Fruit fly (Drosophila melanogaster) whole organism, embryonic: Measurements from ENCODE around the gene CG33934.

Experiments used
- Aef1 ChIP-seq: fragments of 200-800 bp; sonication (Bioruptor generic); IDR thresholded peaks from 3 replicates; pipeline ENCODE4 v1.3.6; 2022; ENCODE audit warnings: missing biosample characterization, missing genetic modification characterization
- Atf6 ChIP-seq: fragments of 200-800 bp; sonication (Bioruptor generic); IDR thresholded peaks from 2 replicates; pipeline ENCODE4 v1.3.6; 2022; ENCODE audit warnings: missing biosample characterization, missing genetic modification characterization
- B-H1 ChIP-seq: fragments of 200-800 bp; sonication (Bioruptor generic); IDR thresholded peaks from 3 replicates; pipeline ENCODE4 v1.3.6; 2022; ENCODE audit warnings: missing biosample characterization, missing genetic modification characterization
- B-H2 ChIP-seq: fragments of 200-800 bp; sonication (Bioruptor generic); optimal IDR thresholded peaks from 2 replicates; lab custom pipeline; 2018; ENCODE audit warnings: missing biosample characterization, mild to moderate bottlenecking, missing genetic modification characterization
- Bdp1 ChIP-seq: fragments of 200-800 bp; sonication (Bioruptor generic); optimal IDR thresholded peaks from 3 replicates; lab custom pipeline; 2016; ENCODE audit warnings: missing biosample characterization, missing genetic modification characterization
- C15 ChIP-seq: fragments of 200-800 bp; sonication (Bioruptor generic); IDR thresholded peaks from 3 replicates; pipeline ENCODE4 v1.3.6; 2022; ENCODE audit warnings: missing biosample characterization, missing genetic modification characterization
- CG1024 ChIP-seq: fragments of 200-800 bp; sonication (Bioruptor generic); IDR thresholded peaks from 2 replicates; pipeline ENCODE4 v1.3.6; 2022; ENCODE audit warnings: missing biosample characterization, missing genetic modification characterization
- CG10543 ChIP-seq: fragments of 200-800 bp; sonication (Bioruptor generic); optimal IDR thresholded peaks from 3 replicates; lab custom pipeline; 2017; ENCODE audit warnings: missing biosample characterization, mild to moderate bottlenecking, missing genetic modification characterization, moderate library complexity
- CG10654 ChIP-seq: fragments of 200-800 bp; sonication (Bioruptor generic); optimal IDR thresholded peaks from 2 replicates; lab custom pipeline; 2016; ENCODE audit warnings: missing biosample characterization, missing genetic modification characterization
- CG11560 ChIP-seq: fragments of 200-800 bp; sonication (Bioruptor generic); IDR thresholded peaks from 3 replicates; pipeline ENCODE4 v1.3.6; 2022; ENCODE audit warnings: missing biosample characterization, missing genetic modification characterization
- CG12744 ChIP-seq: fragments of 200-800 bp; sonication (Bioruptor generic); optimal IDR thresholded peaks from 2 replicates; lab custom pipeline; 2016; ENCODE audit warnings: missing biosample characterization, missing genetic modification characterization
- CG15011 ChIP-seq: fragments of 200-800 bp; sonication (Bioruptor generic); optimal IDR thresholded peaks from 3 replicates; lab custom pipeline; 2018; ENCODE audit warnings: missing biosample characterization, mild to moderate bottlenecking, missing genetic modification characterization
- CG15514 ChIP-seq: fragments of 200-800 bp; sonication (Bioruptor generic); optimal IDR thresholded peaks from 3 replicates; lab custom pipeline; 2017; ENCODE audit warnings: missing biosample characterization, missing genetic modification characterization, mild to moderate bottlenecking, moderate library complexity, missing genetic modification reagents
- CG16779 ChIP-seq: fragments of 200-800 bp; sonication (Bioruptor generic); IDR thresholded peaks from 2 replicates; pipeline ENCODE4 v1.3.6; 2022; ENCODE audit warnings: missing biosample characterization, missing genetic modification characterization
- CG17568 ChIP-seq: fragments of 200-800 bp; sonication (Bioruptor generic); optimal IDR thresholded peaks from 2 replicates; lab custom pipeline; 2018; ENCODE audit warnings: missing biosample characterization, mild to moderate bottlenecking, missing genetic modification characterization, moderate library complexity
- CG32772 ChIP-seq: fragments of 200-800 bp; sonication (Bioruptor generic); IDR thresholded peaks from 2 replicates; pipeline ENCODE4 v1.3.6; 2022; ENCODE audit warnings: missing biosample characterization, missing genetic modification characterization
- CG4282 ChIP-seq: fragments of 200-800 bp; sonication (Bioruptor generic); optimal IDR thresholded peaks from 2 replicates; lab custom pipeline; 2016; ENCODE audit warnings: missing biosample characterization, missing genetic modification characterization
- CG5245 ChIP-seq: fragments of 200-800 bp; sonication (Bioruptor generic); optimal IDR thresholded peaks from 3 replicates; lab custom pipeline; 2016; ENCODE audit warnings: missing biosample characterization, missing genetic modification characterization
- CG6175 ChIP-seq: fragments of 200-800 bp; sonication (Bioruptor generic); IDR thresholded peaks from 3 replicates; pipeline ENCODE4 v1.3.6; 2022; ENCODE audit warnings: missing biosample characterization, missing genetic modification characterization
- CG7372 ChIP-seq: fragments of 200-800 bp; sonication (Bioruptor generic); IDR thresholded peaks from 2 replicates; pipeline ENCODE4 v1.3.6; 2022; ENCODE audit warnings: missing biosample characterization, missing genetic modification characterization
- CG7839 ChIP-seq: fragments of 200-800 bp; sonication (Bioruptor generic); optimal IDR thresholded peaks from 3 replicates; lab custom pipeline; 2018; ENCODE audit warnings: missing biosample characterization, mild to moderate bottlenecking, missing genetic modification characterization, moderate library complexity
- CG8388 ChIP-seq: fragments of 200-800 bp; sonication (Bioruptor generic); optimal IDR thresholded peaks from 2 replicates; lab custom pipeline; 2019; ENCODE audit warnings: missing biosample characterization, mild to moderate bottlenecking, missing genetic modification characterization, moderate library complexity
- Deaf1 ChIP-seq: fragments of 200-800 bp; optimal IDR thresholded peaks from 3 replicates; lab custom pipeline; 2019; ENCODE audit warnings: missing biosample characterization, mild to moderate bottlenecking, missing genetic modification characterization, moderate library complexity
- Ets97D ChIP-seq: fragments of 200-800 bp; sonication (Bioruptor generic); optimal IDR thresholded peaks from 3 replicates; lab custom pipeline; 2016; ENCODE audit warnings: missing biosample characterization, missing genetic modification characterization
- MBD-R2 ChIP-seq: fragments of 200-800 bp; sonication (Bioruptor generic); IDR thresholded peaks from 2 replicates; pipeline ENCODE4 v1.3.6; 2022; ENCODE audit warnings: missing biosample characterization, missing genetic modification characterization
- Mad ChIP-seq: fragments of 200-800 bp; sonication (Bioruptor generic); optimal IDR thresholded peaks from 2 replicates; lab custom pipeline; 2016; ENCODE audit warnings: missing biosample characterization, missing genetic modification characterization
- Nf-YB ChIP-seq: fragments of 200-800 bp; sonication (Bioruptor generic); optimal IDR thresholded peaks from 3 replicates; lab custom pipeline; 2019; ENCODE audit warnings: missing biosample characterization, mild to moderate bottlenecking, missing genetic modification characterization, moderate library complexity
- Rfx ChIP-seq: fragments of 200-800 bp; sonication (Bioruptor generic); IDR thresholded peaks from 2 replicates; pipeline ENCODE4 v1.3.6; 2022; ENCODE audit warnings: missing biosample characterization, missing genetic modification characterization
- Rx ChIP-seq: fragments of 200-800 bp; sonication (Bioruptor generic); IDR thresholded peaks from 2 replicates; pipeline ENCODE4 v1.3.6; 2022; ENCODE audit warnings: missing biosample characterization, missing genetic modification characterization
- Side ChIP-seq: fragments of 200-800 bp; sonication (Bioruptor generic); optimal IDR thresholded peaks from 2 replicates; lab custom pipeline; 2016; ENCODE audit warnings: missing biosample characterization, missing genetic modification characterization
- Sry-δ ChIP-seq: fragments of 200-800 bp; sonication (Bioruptor generic); optimal IDR thresholded peaks from 2 replicates; lab custom pipeline; 2016; ENCODE audit warnings: missing biosample characterization, missing genetic modification characterization
- Usf ChIP-seq: fragments of 200-800 bp; sonication (Bioruptor generic); optimal IDR thresholded peaks from 2 replicates; lab custom pipeline; 2017; ENCODE audit warnings: missing genotype, missing biosample characterization, missing genetic modification characterization
- Xbp1 ChIP-seq: fragments of 200-800 bp; sonication (Bioruptor generic); optimal IDR thresholded peaks from 3 replicates; lab custom pipeline; 2016; ENCODE audit warnings: missing biosample characterization, mild to moderate bottlenecking, missing genetic modification characterization
- ara ChIP-seq: fragments of 200-800 bp; sonication (Bioruptor generic); IDR thresholded peaks from 2 replicates; pipeline ENCODE4 v1.3.6; 2022; ENCODE audit warnings: missing biosample characterization, missing genetic modification characterization
- dan ChIP-seq: fragments of 200-800 bp; sonication (Bioruptor generic); IDR thresholded peaks from 2 replicates; pipeline ENCODE4 v1.3.6; 2022; ENCODE audit warnings: missing biosample characterization, missing genetic modification characterization
- dmrt11E ChIP-seq: fragments of 200-800 bp; sonication (Bioruptor generic); optimal IDR thresholded peaks from 3 replicates; lab custom pipeline; 2018; ENCODE audit warnings: missing biosample characterization, mild to moderate bottlenecking, missing genetic modification characterization, moderate library complexity
- eyg ChIP-seq: fragments of 200-800 bp; sonication (Bioruptor generic); optimal IDR thresholded peaks from 3 replicates; lab custom pipeline; 2016; ENCODE audit warnings: missing biosample characterization, missing genetic modification characterization
- knrl ChIP-seq: fragments of 200-800 bp; sonication (Bioruptor generic); IDR thresholded peaks from 3 replicates; pipeline ENCODE4 v1.3.6; 2022; ENCODE audit warnings: missing biosample characterization, missing genetic modification characterization; ENCODE audit not compliant: partially characterized antibody
- lilli ChIP-seq: fragments of 200-800 bp; sonication (Bioruptor generic); optimal IDR thresholded peaks from 3 replicates; lab custom pipeline; 2016; ENCODE audit warnings: missing biosample characterization, missing genetic modification characterization
- lola ChIP-seq, 3 experiments: fragments of >200 bp in 2 of 3; fragments of 200-800 bp in 1 of 3; sonication (Bioruptor generic) in 1 of 3; optimal IDR thresholded peaks; 2 replicates each; lab custom pipeline; 2017 to 2019; ENCODE audit warnings: missing biosample characterization in 3 of 3, missing genetic modification characterization in 3 of 3, mild to moderate bottlenecking in 1 of 3, moderate library complexity in 1 of 3
- pfk ChIP-seq: fragments of 200-800 bp; sonication (Bioruptor generic); optimal IDR thresholded peaks from 2 replicates; lab custom pipeline; 2018; ENCODE audit warnings: missing biosample characterization, mild to moderate bottlenecking, missing genetic modification characterization, moderate library complexity
- pita ChIP-seq: fragments of 200-800 bp; sonication (Bioruptor generic); optimal IDR thresholded peaks from 2 replicates; lab custom pipeline; 2017; ENCODE audit warnings: missing biosample characterization, mild to moderate bottlenecking, missing genetic modification characterization
- ro ChIP-seq: fragments of 200-800 bp; sonication (Bioruptor generic); IDR thresholded peaks from 2 replicates; pipeline ENCODE4 v1.3.6; 2022; ENCODE audit warnings: missing biosample characterization, missing genetic modification characterization
- slbo ChIP-seq: fragments of 200-800 bp; sonication (Bioruptor generic); IDR thresholded peaks from 2 replicates; pipeline ENCODE4 v1.3.6; 2022; ENCODE audit warnings: missing biosample characterization, missing genetic modification characterization
- so ChIP-seq: fragments of 200-800 bp; sonication (Bioruptor generic); IDR thresholded peaks from 3 replicates; pipeline ENCODE4 v1.3.6; 2022; ENCODE audit warnings: missing biosample characterization, missing genetic modification characterization
- stc ChIP-seq: fragments of 200-800 bp; sonication (Bioruptor generic); IDR thresholded peaks from 2 replicates; pipeline ENCODE4 v1.3.6; 2022; ENCODE audit warnings: missing biosample characterization, missing genetic modification characterization
- tll ChIP-seq, 2 experiments: fragments of 200-800 bp in 1 of 2; fragments of >200 bp in 1 of 2; sonication (Bioruptor generic) in 1 of 2; optimal IDR thresholded peaks; 2 replicates each; lab custom pipeline; 2017 to 2019; ENCODE audit warnings: missing biosample characterization in 2 of 2, missing genetic modification characterization in 2 of 2, mild to moderate bottlenecking in 1 of 2, moderate library complexity in 1 of 2
- toy ChIP-seq: fragments of 200-800 bp; sonication (Bioruptor generic); IDR thresholded peaks from 2 replicates; pipeline ENCODE4 v1.3.6; 2022; ENCODE audit warnings: missing biosample characterization, missing genetic modification characterization
- trh ChIP-seq: fragments of 200-800 bp; sonication (Bioruptor generic); optimal IDR thresholded peaks from 2 replicates; lab custom pipeline; 2016; ENCODE audit warnings: missing biosample characterization, missing genetic modification characterization
- wek ChIP-seq: fragments of 200-800 bp; sonication (Bioruptor generic); optimal IDR thresholded peaks from 3 replicates; lab custom pipeline; 2018; ENCODE audit warnings: missing biosample characterization, mild to moderate bottlenecking, missing genetic modification characterization, moderate library complexity

The CG33934 gene

DNA sequence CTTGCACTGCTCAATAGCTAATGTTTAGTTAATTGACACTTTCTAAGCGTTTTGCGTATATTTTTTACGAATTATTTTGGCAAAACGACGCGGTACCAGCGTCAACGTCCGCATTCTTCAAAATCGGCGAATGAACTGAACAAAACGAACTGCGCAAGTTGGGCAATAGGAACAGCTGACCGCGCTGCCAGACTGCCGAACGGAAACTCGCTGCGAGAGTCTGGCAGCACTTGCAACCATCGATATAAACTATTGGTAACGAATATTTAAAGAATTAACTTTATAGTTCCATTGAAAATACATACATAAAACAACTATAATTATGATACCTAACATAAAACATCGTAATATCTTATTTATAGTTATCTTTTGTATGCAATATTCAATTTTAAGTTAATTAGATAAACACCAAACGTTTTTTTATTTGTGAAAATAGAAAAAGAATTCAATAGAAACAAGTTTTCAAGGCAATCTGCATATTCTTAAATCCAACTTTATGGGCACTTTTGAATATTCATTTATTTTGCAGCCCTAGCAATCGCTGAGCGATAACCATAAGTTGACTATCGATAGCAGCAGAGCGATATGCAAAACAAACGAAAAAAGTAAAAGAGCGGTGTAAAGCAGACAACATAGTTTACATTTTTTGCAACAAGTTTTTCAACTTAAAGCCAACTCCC lies 34.0 kb upstream of the CG33934 start, which contains the start of the genes Hs6st and MED25 (continued):
- TF ChIP-seq lilli (peak; percentile 35), B-H2 (GFP tag; lab: Kevin White, UChicago) (no peak), CG7372 (0 out of 2 replicates have a peak, but pooled peaks have one; percentile 5), Rx (GFP tag; lab: Robert Waterston, UW) (no peak), CG11560 (tag; lab: Robert Waterston, UW) (no peak), CG15011 (peak; percentile 59), eyg (no peak), pfk (GFP tag; lab: Kevin White, UChicago) (peak; percentile 14), so (GFP tag; lab: Robert Waterston, UW) (no peak), CG32772 (GFP tag; lab: Robert Waterston, UW) (no peak), Sry-δ (GFP tag; lab: Kevin White, UChicago) (peak; percentile 75), ara (0 out of 2 replicates have a peak, but pooled peaks have one; percentile 10), CG15514 (GFP tag; lab: Kevin White, UChicago) (peak; percentile 77), CG10654 (GFP tag; lab: Kevin White, UChicago) (peak; percentile 49), CG12744 (no peak), Usf (GFP tag; lab: Kevin White, UChicago) (no peak), pita (no peak), CG10543 (GFP tag; lab: Kevin White, UChicago) (peak; percentile 77), CG8388 (no peak), ro (GFP tag; lab: Robert Waterston, UW) (no peak), CG7839 (tag; lab: Kevin White, UChicago) (peak; percentile 50), B-H1 (GFP tag; lab: Robert Waterston, UW) (no peak), toy (GFP tag; lab: Robert Waterston, UW) (no peak), MBD-R2 (GFP tag; lab: Robert Waterston, UW) (peak; percentile 47; the same call in 1 of the 2 replicates), Mad (GFP tag; lab: Kevin White, UChicago) (no peak), Atf6 (GFP tag; lab: Robert Waterston, UW) (no peak), CG16779 (GFP tag; lab: Robert Waterston, UW) (no peak), Xbp1 (GFP tag; lab: Kevin White, UChicago) (peak; percentile 19), Bdp1 (GFP tag; lab: Kevin White, UChicago) (no peak), CG1024 (GFP tag; lab: Robert Waterston, UW) (no peak; the same call in 1 of the 2 replicates), trh (GFP tag; lab: Kevin White, UChicago) (no peak), Ets97D (GFP tag; lab: Kevin White, UChicago) (peak; percentile 79), CG5245 (no peak), knrl (GFP tag; lab: Robert Waterston, UW) (peak; percentile 79), stc (GFP tag; lab: Robert Waterston, UW) (0 out of 2 replicates have a peak, but pooled peaks have one; percentile 17), dan (GFP tag; lab: Robert Waterston, UW) (no peak), lola (GFP tag; optimal IDR thresholded peaks at IDR 0.05; lab: Kevin White, UChicago) (no peak), Nf-YB (GFP tag; lab: Kevin White, UChicago) (no peak), tll (GFP tag; optimal IDR thresholded peaks at IDR 0.05; lab: Kevin White, UChicago) (peak in 1 of 2 experiments; percentile 14), wek (GFP tag; lab: Kevin White, UChicago) (peak; percentile 29), slbo (peak; percentile 66), Aef1 (GFP tag; lab: Robert Waterston, UW) (no peak), dmrt11E (tag; lab: Kevin White, UChicago) (peak; percentile 5), C15 (GFP tag; lab: Robert Waterston, UW) (0 out of 3 replicates have a peak, but pooled peaks have one; percentile 32), Rfx (GFP tag; lab: Robert Waterston, UW) (peak; percentile 26), Deaf1 (tag; lab: Kevin White, UChicago) (no peak), CG4282 (GFP tag; lab: Kevin White, UChicago) (no peak), CG6175 (no peak), CG17568 (no peak), Side (GFP tag; lab: Kevin White, UChicago) (no peak)
